Fruit fly (Drosophila melanogaster) whole organism, embryonic: ENCODE data around the gene AnxB9.

ENCODE experiments used
- Abd-B ChIP-seq: fragments of 200-800 bp; sonication (Bioruptor generic); optimal IDR thresholded peaks from 2 replicates; lab custom pipeline; 2018; ENCODE audit warnings: missing biosample characterization, mild to moderate bottlenecking, missing genetic modification characterization, moderate library complexity
- B-H2 ChIP-seq: fragments of 200-800 bp; sonication (Bioruptor generic); optimal IDR thresholded peaks from 2 replicates; lab custom pipeline; 2018; ENCODE audit warnings: missing biosample characterization, mild to moderate bottlenecking, missing genetic modification characterization
- Blimp-1 ChIP-seq: fragments of 200-800 bp; sonication (Bioruptor generic); optimal IDR thresholded peaks from 3 replicates; lab custom pipeline; 2018; ENCODE audit warnings: missing biosample characterization, missing genetic modification characterization, mild to moderate bottlenecking, moderate library complexity, missing genetic modification reagents
- CG10267 ChIP-seq: fragments of 200-800 bp; sonication (Bioruptor generic); optimal IDR thresholded peaks from 2 replicates; lab custom pipeline; 2018; ENCODE audit warnings: missing biosample characterization, mild to moderate bottlenecking, missing genetic modification characterization, moderate library complexity
- CG12236 ChIP-seq: fragments of 200-800 bp; sonication (Bioruptor generic); optimal IDR thresholded peaks from 2 replicates; lab custom pipeline; 2016; ENCODE audit warnings: missing biosample characterization, missing genetic modification characterization
- CG12299 ChIP-seq: fragments of 200-800 bp; sonication (Bioruptor generic); optimal IDR thresholded peaks from 2 replicates; lab custom pipeline; 2018; ENCODE audit warnings: missing biosample characterization, mild to moderate bottlenecking, missing genetic modification characterization
- CG12744 ChIP-seq: fragments of 200-800 bp; sonication (Bioruptor generic); optimal IDR thresholded peaks from 2 replicates; lab custom pipeline; 2016; ENCODE audit warnings: missing biosample characterization, missing genetic modification characterization
- CG13287 ChIP-seq: fragments of 200-800 bp; sonication (Bioruptor generic); IDR thresholded peaks from 2 replicates; pipeline ENCODE4 v1.3.6; 2022; ENCODE audit warnings: missing biosample characterization, missing genetic modification characterization; ENCODE audit not compliant: partially characterized antibody
- CG18011 ChIP-seq: fragments of 200-800 bp; sonication (Bioruptor generic); optimal IDR thresholded peaks from 2 replicates; lab custom pipeline; 2017; ENCODE audit warnings: missing biosample characterization, missing genetic modification characterization, mild to moderate bottlenecking, moderate library complexity, missing genotype
- CG30020 ChIP-seq: fragments of 200-800 bp; optimal IDR thresholded peaks from 2 replicates; lab custom pipeline; 2019; ENCODE audit warnings: missing biosample characterization, mild to moderate bottlenecking, missing genetic modification characterization, moderate library complexity
- CG31441 ChIP-seq: fragments of 200-800 bp; sonication (Bioruptor generic); IDR thresholded peaks from 2 replicates; pipeline ENCODE4 v1.3.6; 2022; ENCODE audit warnings: missing biosample characterization, missing genetic modification characterization
- CG32772 ChIP-seq: fragments of 200-800 bp; sonication (Bioruptor generic); IDR thresholded peaks from 2 replicates; pipeline ENCODE4 v1.3.6; 2022; ENCODE audit warnings: missing biosample characterization, missing genetic modification characterization
- CG34422 ChIP-seq: fragments of 200-800 bp; sonication (Bioruptor generic); IDR thresholded peaks from 3 replicates; pipeline ENCODE4 v1.3.6; 2022; ENCODE audit warnings: missing biosample characterization, missing genetic modification characterization
- CG3726 ChIP-seq: fragments of 200-800 bp; sonication (Bioruptor generic); IDR thresholded peaks from 3 replicates; pipeline ENCODE4, ENCODE4 v1.3.6; 2022; ENCODE audit warnings: missing biosample characterization, missing genetic modification characterization
- CG3847 ChIP-seq: fragments of 200-800 bp; sonication (Bioruptor generic); IDR thresholded peaks from 2 replicates; pipeline ENCODE4 v1.3.6; 2022; ENCODE audit warnings: missing biosample characterization, missing genetic modification characterization
- CG3995 ChIP-seq: fragments of 200-800 bp; sonication (Bioruptor generic); optimal IDR thresholded peaks from 3 replicates; lab custom pipeline; 2016; ENCODE audit warnings: missing biosample characterization, missing genetic modification characterization
- CG43689 ChIP-seq: fragments of 200-800 bp; sonication (Bioruptor generic); IDR thresholded peaks from 2 replicates; pipeline ENCODE4 v1.3.6; 2022; ENCODE audit warnings: missing biosample characterization, missing genetic modification characterization
- CG5245 ChIP-seq: fragments of 200-800 bp; sonication (Bioruptor generic); optimal IDR thresholded peaks from 3 replicates; lab custom pipeline; 2016; ENCODE audit warnings: missing biosample characterization, missing genetic modification characterization
- CG7963 ChIP-seq: fragments of 200-800 bp; sonication (Bioruptor generic); IDR thresholded peaks from 3 replicates; pipeline ENCODE4 v1.3.6; 2022; ENCODE audit warnings: missing biosample characterization, missing genetic modification characterization; ENCODE audit not compliant: partially characterized antibody
- CG9797 ChIP-seq: fragments of 200-800 bp; sonication (Bioruptor generic); optimal IDR thresholded peaks from 3 replicates; lab custom pipeline; 2018; ENCODE audit warnings: missing biosample characterization, mild to moderate bottlenecking, missing genetic modification characterization
- CG9932 ChIP-seq: fragments of 200-800 bp; sonication (Bioruptor generic); IDR thresholded peaks from 2 replicates; pipeline ENCODE4 v1.3.6; 2022; ENCODE audit warnings: missing biosample characterization, missing genetic modification characterization
- D19A ChIP-seq: fragments of 200-800 bp; optimal IDR thresholded peaks from 3 replicates; lab custom pipeline; 2019; ENCODE audit warnings: missing biosample characterization, mild to moderate bottlenecking, missing genetic modification characterization, moderate library complexity
- D19B ChIP-seq: fragments of 200-800 bp; sonication (Bioruptor generic); optimal IDR thresholded peaks from 2 replicates; lab custom pipeline; 2017; ENCODE audit warnings: missing biosample characterization, mild to moderate bottlenecking, missing genetic modification characterization
- E2f2 ChIP-seq: fragments of 200-800 bp; sonication (Bioruptor generic); IDR thresholded peaks from 2 replicates; pipeline ENCODE4 v1.3.6; 2022; ENCODE audit warnings: missing biosample characterization, missing genetic modification characterization
- HmgZ ChIP-seq: fragments of 200-800 bp; sonication (Bioruptor generic); optimal IDR thresholded peaks from 2 replicates; lab custom pipeline; 2018; ENCODE audit warnings: missing biosample characterization, mild to moderate bottlenecking, missing genetic modification characterization
- Neu2 ChIP-seq: fragments of 200-800 bp; sonication (Bioruptor generic); optimal IDR thresholded peaks from 3 replicates; lab custom pipeline; 2016; ENCODE audit warnings: missing biosample characterization, missing genetic modification characterization, borderline replicate concordance
- Opbp ChIP-seq: fragments of 200-800 bp; sonication (Bioruptor generic); IDR thresholded peaks from 3 replicates; pipeline ENCODE4 v1.3.6; 2022; ENCODE audit warnings: missing biosample characterization, missing genetic modification characterization; ENCODE audit not compliant: partially characterized antibody
- Sox100B ChIP-seq: fragments of 200-800 bp; sonication (Bioruptor generic); optimal IDR thresholded peaks from 3 replicates; lab custom pipeline; 2018; ENCODE audit warnings: missing biosample characterization, mild to moderate bottlenecking, missing genetic modification characterization
- Sry-β ChIP-seq: fragments of 200-800 bp; sonication (Bioruptor generic); optimal IDR thresholded peaks from 2 replicates; lab custom pipeline; 2018; ENCODE audit warnings: missing biosample characterization, mild to moderate bottlenecking, missing genetic modification characterization, moderate library complexity
- fd96Cb ChIP-seq: fragments of 200-800 bp; sonication (Bioruptor generic); optimal IDR thresholded peaks from 2 replicates; lab custom pipeline; 2018; ENCODE audit warnings: missing biosample characterization, mild to moderate bottlenecking, missing genetic modification characterization, moderate library complexity
- gem ChIP-seq: fragments of 200-800 bp; sonication (Bioruptor generic); optimal IDR thresholded peaks from 2 replicates; lab custom pipeline; 2019; ENCODE audit warnings: missing biosample characterization, mild to moderate bottlenecking, missing genetic modification characterization, moderate library complexity
- gsb ChIP-seq: fragments of 200-800 bp; sonication (Bioruptor generic); IDR thresholded peaks from 2 replicates; pipeline ENCODE4 v1.3.6; 2022; ENCODE audit warnings: missing biosample characterization, missing genetic modification characterization
- gt ChIP-seq: fragments of 200-800 bp; sonication (Bioruptor generic); IDR thresholded peaks from 2 replicates; pipeline ENCODE4 v1.3.6; 2022; ENCODE audit warnings: missing biosample characterization, missing genetic modification characterization
- kni ChIP-seq: fragments of 200-800 bp; sonication (Bioruptor generic); optimal IDR thresholded peaks from 3 replicates; lab custom pipeline; 2017; ENCODE audit warnings: mild to moderate bottlenecking, missing biosample characterization, missing genetic modification reagents, missing genetic modification characterization
- mld ChIP-seq: fragments of 200-800 bp; sonication (Bioruptor generic); IDR thresholded peaks from 3 replicates; pipeline ENCODE4 v1.3.6; 2022; ENCODE audit warnings: missing biosample characterization, missing genetic modification characterization; ENCODE audit not compliant: partially characterized antibody
- nom ChIP-seq: fragments of 200-800 bp; sonication (Bioruptor generic); optimal IDR thresholded peaks from 2 replicates; lab custom pipeline; 2017; ENCODE audit warnings: missing biosample characterization, missing genetic modification characterization, mild to moderate bottlenecking, moderate library complexity, missing genetic modification reagents
- peb ChIP-seq: fragments of 200-800 bp; sonication (Bioruptor generic); IDR thresholded peaks from 2 replicates; pipeline ENCODE4 v1.3.6; 2022; ENCODE audit warnings: missing biosample characterization, missing genetic modification characterization
- phol ChIP-seq: fragments of 200-800 bp; sonication (Bioruptor generic); optimal IDR thresholded peaks from 3 replicates; lab custom pipeline; 2018; ENCODE audit warnings: missing biosample characterization, mild to moderate bottlenecking, missing genetic modification characterization, moderate library complexity
- pzg ChIP-seq: fragments of 200-800 bp; sonication (Bioruptor generic); optimal IDR thresholded peaks from 3 replicates; lab custom pipeline; 2018; ENCODE audit warnings: missing biosample characterization, mild to moderate bottlenecking, missing genetic modification characterization, moderate library complexity
- repo ChIP-seq: fragments of 200-800 bp; sonication (Bioruptor generic); optimal IDR thresholded peaks from 2 replicates; lab custom pipeline; 2016; ENCODE audit warnings: missing biosample characterization, missing genetic modification characterization
- sob ChIP-seq: fragments of 200-800 bp; sonication (Bioruptor generic); IDR thresholded peaks from 2 replicates; pipeline ENCODE4 v1.3.6; 2022; ENCODE audit warnings: missing biosample characterization, missing genetic modification characterization
- stwl ChIP-seq: fragments of 200-800 bp; sonication (Bioruptor generic); optimal IDR thresholded peaks from 3 replicates; lab custom pipeline; 2018; ENCODE audit warnings: missing biosample characterization, mild to moderate bottlenecking, missing genetic modification characterization, moderate library complexity
- tio ChIP-seq: fragments of 200-800 bp; sonication (Bioruptor generic); optimal IDR thresholded peaks from 2 replicates; lab custom pipeline; 2017; ENCODE audit warnings: missing biosample characterization, missing genetic modification characterization, inconsistent platforms
- tll ChIP-seq, 2 experiments: fragments of 200-800 bp in 1 of 2; fragments of >200 bp in 1 of 2; sonication (Bioruptor generic) in 1 of 2; optimal IDR thresholded peaks; 2 replicates each; lab custom pipeline; 2017 to 2019; ENCODE audit warnings: missing biosample characterization in 2 of 2, missing genetic modification characterization in 2 of 2, mild to moderate bottlenecking in 1 of 2, moderate library complexity in 1 of 2
- trem ChIP-seq: fragments of 200-800 bp; optimal IDR thresholded peaks from 3 replicates; lab custom pipeline; 2019; ENCODE audit warnings: missing biosample characterization, mild to moderate bottlenecking, missing genetic modification characterization, moderate library complexity
- wek ChIP-seq: fragments of 200-800 bp; sonication (Bioruptor generic); optimal IDR thresholded peaks from 3 replicates; lab custom pipeline; 2018; ENCODE audit warnings: missing biosample characterization, mild to moderate bottlenecking, missing genetic modification characterization, moderate library complexity
- z ChIP-seq: fragments of 200-800 bp; sonication (Bioruptor generic); IDR thresholded peaks from 3 replicates; pipeline ENCODE4 v1.3.6; 2022; ENCODE audit warnings: missing biosample characterization, missing genetic modification characterization

The AnxB9 gene

dm6 chr3R:21064000-21064924 is 779 bp upstream of the AnxB9 start, which contains the start of gene Cortactin (continued):
- TF ChIP-seq repo (no peak), tll (GFP tag; optimal IDR thresholded peaks at IDR 0.05; lab: Kevin White, UChicago) (peak in 1 of 2 experiments; percentile 37), CG10267 (peak; percentile 33), mld (GFP tag; lab: Robert Waterston, UW) (peak; percentile 70), pzg (peak; percentile 94), gsb (GFP tag; lab: Robert Waterston, UW) (no peak), Opbp (GFP tag; lab: Robert Waterston, UW) (peak; percentile 92), phol (tag; lab: Kevin White, UChicago) (peak; percentile 32), Neu2 (GFP tag; lab: Kevin White, UChicago) (peak; percentile 98), CG5245 (no peak), B-H2 (peak; percentile 48), gt (GFP tag; lab: Robert Waterston, UW) (no peak), CG3995 (GFP tag; lab: Kevin White, UChicago) (peak; percentile 90), CG18011 (peak; percentile 98), kni (GFP tag; lab: Kevin White, UChicago) (peak; percentile 77), CG43689 (GFP tag; lab: Robert Waterston, UW) (no peak), CG31441 (GFP tag; lab: Robert Waterston, UW) (no peak), nom (GFP tag; lab: Kevin White, UChicago) (peak; percentile 18), CG32772 (GFP tag; lab: Robert Waterston, UW) (no peak), fd96Cb (no peak), Sry-β (GFP tag; lab: Kevin White, UChicago) (peak; percentile 2), CG3847 (GFP tag; lab: Robert Waterston, UW) (peak; percentile 25; the same call in 1 of the 2 replicates), D19B (GFP tag; lab: Kevin White, UChicago) (no peak), gem (tag; lab: Kevin White, UChicago) (no peak), CG34422 (GFP tag; lab: Robert Waterston, UW) (peak; percentile 39; the same call in 1 of the 3 replicates), E2f2 (GFP tag; lab: Robert Waterston, UW) (peak; percentile 99), HmgZ (tag; lab: Kevin White, UChicago) (peak; percentile 57), stwl (tag; lab: Kevin White, UChicago) (peak; percentile 88), CG12236 (no peak), D19A (tag; lab: Kevin White, UChicago) (no peak), peb (GFP tag; lab: Robert Waterston, UW) (no peak), trem (peak; percentile 57), CG12299 (tag; lab: Kevin White, UChicago) (no peak), wek (GFP tag; lab: Kevin White, UChicago) (no peak), Sox100B (GFP tag; lab: Kevin White, UChicago) (no peak), CG9932 (no peak; the same call in 1 of the 2 replicates), CG3726 (GFP tag; lab: Robert Waterston, UW) (no peak), CG30020 (tag; lab: Kevin White, UChicago) (peak; percentile 13), z (no peak), CG12744 (GFP tag; lab: Kevin White, UChicago) (no peak), sob (0 out of 2 replicates have a peak, but pooled peaks have one; percentile 19), CG13287 (GFP tag; lab: Robert Waterston, UW) (peak; percentile 89; the same call in 1 of the 2 replicates), CG7963 (peak; percentile 86), Blimp-1 (GFP tag; lab: Kevin White, UChicago) (no peak), Abd-B (GFP tag; lab: Kevin White, UChicago) (no peak), CG9797 (GFP tag; lab: Kevin White, UChicago) (no peak), tio (GFP tag; lab: Kevin White, UChicago) (no peak)
